Fruit fly (Drosophila melanogaster) whole organism, embryonic: ENCODE results near the gene hyd.
A peak's percentile ranks its signal among the peaks of the same experiment; 100 is the strongest.

Experiments
- Aef1 ChIP-seq: fragments of 200-800 bp; sonication (Bioruptor generic); IDR thresholded peaks from 3 replicates; pipeline ENCODE4 v1.3.6; 2022; ENCODE audit warnings: missing biosample characterization, missing genetic modification characterization
- Atf-2 ChIP-seq: fragments of 200-800 bp; sonication (Bioruptor generic); optimal IDR thresholded peaks from 2 replicates; lab custom pipeline; 2016; ENCODE audit warnings: missing biosample characterization, missing genetic modification characterization
- CG10267 ChIP-seq: fragments of 200-800 bp; sonication (Bioruptor generic); optimal IDR thresholded peaks from 2 replicates; lab custom pipeline; 2018; ENCODE audit warnings: missing biosample characterization, mild to moderate bottlenecking, missing genetic modification characterization, moderate library complexity
- CG11093 ChIP-seq: fragments of 200-800 bp; sonication (Bioruptor generic); IDR thresholded peaks from 3 replicates; pipeline ENCODE4 v1.3.6; 2022; ENCODE audit warnings: missing biosample characterization, missing genetic modification characterization
- CG11560 ChIP-seq: fragments of 200-800 bp; sonication (Bioruptor generic); IDR thresholded peaks from 3 replicates; pipeline ENCODE4 v1.3.6; 2022; ENCODE audit warnings: missing biosample characterization, missing genetic modification characterization
- CG12659 ChIP-seq: fragments of 200-800 bp; sonication (Bioruptor generic); optimal IDR thresholded peaks from 3 replicates; lab custom pipeline; 2017; ENCODE audit warnings: mild to moderate bottlenecking, missing biosample characterization, missing genetic modification reagents, missing genetic modification characterization
- CG17612 ChIP-seq: fragments of 200-800 bp; sonication (Bioruptor generic); IDR thresholded peaks from 2 replicates; pipeline ENCODE4 v1.3.6; 2022; ENCODE audit warnings: missing biosample characterization, missing genetic modification characterization
- CG2129 ChIP-seq: fragments of 200-800 bp; sonication (Bioruptor generic); IDR thresholded peaks from 2 replicates; pipeline ENCODE4 v1.3.6; 2022; ENCODE audit warnings: missing biosample characterization, missing genetic modification characterization; ENCODE audit not compliant: partially characterized antibody
- CG2678 ChIP-seq: fragments of 200-800 bp; sonication (Bioruptor generic); optimal IDR thresholded peaks from 3 replicates; lab custom pipeline; 2019; ENCODE audit warnings: missing biosample characterization, mild to moderate bottlenecking, missing genetic modification characterization, moderate library complexity
- CG3065 ChIP-seq: fragments of 200-800 bp; sonication (Bioruptor generic); optimal IDR thresholded peaks from 2 replicates; lab custom pipeline; 2016; ENCODE audit warnings: missing biosample characterization, missing genetic modification characterization
- CG31224 ChIP-seq: fragments of 200-800 bp; sonication (Bioruptor generic); IDR thresholded peaks from 2 replicates; pipeline ENCODE4 v1.3.6; 2022; ENCODE audit warnings: missing biosample characterization, missing genetic modification characterization
- CG34224 ChIP-seq: fragments of 200-800 bp; sonication (Bioruptor generic); IDR thresholded peaks from 3 replicates; pipeline ENCODE4 v1.3.6; 2022; ENCODE audit warnings: missing biosample characterization, missing genetic modification characterization; ENCODE audit not compliant: partially characterized antibody
- CG34422 ChIP-seq: fragments of 200-800 bp; sonication (Bioruptor generic); IDR thresholded peaks from 3 replicates; pipeline ENCODE4 v1.3.6; 2022; ENCODE audit warnings: missing biosample characterization, missing genetic modification characterization
- CG4617 ChIP-seq: fragments of 200-800 bp; sonication (Bioruptor generic); optimal IDR thresholded peaks from 3 replicates; lab custom pipeline; 2016; ENCODE audit warnings: missing biosample characterization, missing genetic modification characterization, borderline replicate concordance
- CG4854 ChIP-seq: fragments of 200-800 bp; sonication (Bioruptor generic); optimal IDR thresholded peaks from 2 replicates; lab custom pipeline; 2016; ENCODE audit warnings: missing biosample characterization, missing genetic modification characterization, inconsistent platforms
- CG7357 ChIP-seq: fragments of 200-800 bp; sonication (Bioruptor generic); IDR thresholded peaks from 3 replicates; pipeline ENCODE4 v1.3.6; 2022; ENCODE audit warnings: missing biosample characterization, missing genetic modification characterization
- CG7372 ChIP-seq: fragments of 200-800 bp; sonication (Bioruptor generic); IDR thresholded peaks from 2 replicates; pipeline ENCODE4 v1.3.6; 2022; ENCODE audit warnings: missing biosample characterization, missing genetic modification characterization
- CG7556 ChIP-seq: fragments of 200-800 bp; sonication (Bioruptor generic); optimal IDR thresholded peaks from 2 replicates; lab custom pipeline; 2017; ENCODE audit warnings: missing biosample characterization, mild to moderate bottlenecking, missing genetic modification characterization
- CG7963 ChIP-seq: fragments of 200-800 bp; sonication (Bioruptor generic); IDR thresholded peaks from 3 replicates; pipeline ENCODE4 v1.3.6; 2022; ENCODE audit warnings: missing biosample characterization, missing genetic modification characterization; ENCODE audit not compliant: partially characterized antibody
- CG7987 ChIP-seq: fragments of 200-800 bp; sonication (Bioruptor generic); optimal IDR thresholded peaks from 2 replicates; lab custom pipeline; 2018; ENCODE audit warnings: missing biosample characterization, mild to moderate bottlenecking, missing genetic modification characterization, moderate library complexity
- CG8924 ChIP-seq: fragments of 200-800 bp; optimal IDR thresholded peaks from 3 replicates; lab custom pipeline; 2019; ENCODE audit warnings: missing biosample characterization, mild to moderate bottlenecking, missing genetic modification characterization, moderate library complexity
- Camta ChIP-seq: fragments of 200-800 bp; sonication (Bioruptor generic); optimal IDR thresholded peaks from 2 replicates; lab custom pipeline; 2016; ENCODE audit warnings: missing biosample characterization, missing genetic modification characterization
- Dref ChIP-seq: fragments of 200-800 bp; sonication (Bioruptor generic); IDR thresholded peaks from 2 replicates; pipeline ENCODE4 v1.3.6; 2022; ENCODE audit warnings: missing biosample characterization, missing genetic modification characterization
- Fer1 ChIP-seq: fragments of 200-800 bp; sonication (Bioruptor generic); optimal IDR thresholded peaks from 2 replicates; lab custom pipeline; 2017; ENCODE audit warnings: missing biosample characterization, mild to moderate bottlenecking, missing genetic modification characterization
- Kr ChIP-seq: fragments of 200-800 bp; sonication (Bioruptor generic); optimal IDR thresholded peaks from 2 replicates; lab custom pipeline; 2017; ENCODE audit warnings: missing biosample characterization, mild to moderate bottlenecking, missing genetic modification characterization
- MBD-R2 ChIP-seq: fragments of 200-800 bp; sonication (Bioruptor generic); IDR thresholded peaks from 2 replicates; pipeline ENCODE4 v1.3.6; 2022; ENCODE audit warnings: missing biosample characterization, missing genetic modification characterization
- MESR4 ChIP-seq: fragments of 200-800 bp; sonication (Bioruptor generic); optimal IDR thresholded peaks from 2 replicates; lab custom pipeline; 2018; ENCODE audit warnings: missing biosample characterization, mild to moderate bottlenecking, missing genetic modification characterization, moderate library complexity
- Myb ChIP-seq: fragments of 200-800 bp; sonication (Bioruptor generic); optimal IDR thresholded peaks from 2 replicates; lab custom pipeline; 2016; ENCODE audit warnings: missing biosample characterization, missing genetic modification characterization
- Nf-YC ChIP-seq: fragments of 200-800 bp; optimal IDR thresholded peaks from 3 replicates; lab custom pipeline; 2019; ENCODE audit warnings: missing biosample characterization, mild to moderate bottlenecking, missing genetic modification characterization, moderate library complexity
- Pdp1 ChIP-seq, 2 experiments: fragments of 200-800 bp; sonication (Bioruptor generic); optimal IDR thresholded peaks; 3 replicates each; lab custom pipeline; 2016; ENCODE audit warnings: missing biosample characterization in 2 of 2, missing genetic modification characterization in 2 of 2, mild to moderate bottlenecking in 1 of 2, moderate library complexity in 1 of 2
- Ptx1 ChIP-seq: fragments of 200-800 bp; sonication (Bioruptor generic); IDR thresholded peaks from 2 replicates; pipeline ENCODE4 v1.3.6; 2022; ENCODE audit warnings: missing biosample characterization, missing genetic modification characterization
- Scr ChIP-seq: fragments of 200-800 bp; sonication (Bioruptor generic); IDR thresholded peaks from 2 replicates; pipeline ENCODE4 v1.3.6; 2022; ENCODE audit warnings: missing biosample characterization, missing genetic modification characterization; ENCODE audit not compliant: partially characterized antibody
- chinmo ChIP-seq: fragments of 200-800 bp; sonication (Bioruptor generic); IDR thresholded peaks from 4 replicates; pipeline ENCODE4 v1.3.6; 2022; ENCODE audit warnings: missing biosample characterization, missing genetic modification characterization; ENCODE audit not compliant: partially characterized antibody
- fd96Cb ChIP-seq: fragments of 200-800 bp; sonication (Bioruptor generic); optimal IDR thresholded peaks from 2 replicates; lab custom pipeline; 2018; ENCODE audit warnings: missing biosample characterization, mild to moderate bottlenecking, missing genetic modification characterization, moderate library complexity
- gfzf ChIP-seq: fragments of 200-800 bp; sonication (Bioruptor generic); optimal IDR thresholded peaks from 2 replicates; lab custom pipeline; 2016; ENCODE audit warnings: missing biosample characterization, mild to moderate bottlenecking, missing genetic modification characterization, moderate library complexity
- grau ChIP-seq: fragments of 200-800 bp; optimal IDR thresholded peaks from 3 replicates; lab custom pipeline; 2019; ENCODE audit warnings: missing biosample characterization, mild to moderate bottlenecking, missing genetic modification characterization, moderate library complexity
- hb ChIP-seq: fragments of 200-800 bp; sonication (Bioruptor generic); IDR thresholded peaks from 3 replicates; pipeline ENCODE4 v1.3.6; 2022; ENCODE audit warnings: missing biosample characterization, missing genetic modification characterization; ENCODE audit not compliant: partially characterized antibody
- hbn ChIP-seq: fragments of 200-800 bp; sonication (Bioruptor generic); IDR thresholded peaks from 2 replicates; pipeline ENCODE4 v1.3.6; 2022; ENCODE audit warnings: missing biosample characterization, missing genetic modification characterization; ENCODE audit not compliant: partially characterized antibody
- lola ChIP-seq, 3 experiments: fragments of >200 bp in 2 of 3; fragments of 200-800 bp in 1 of 3; sonication (Bioruptor generic) in 1 of 3; optimal IDR thresholded peaks; 2 replicates each; lab custom pipeline; 2017 to 2019; ENCODE audit warnings: missing biosample characterization in 3 of 3, missing genetic modification characterization in 3 of 3, mild to moderate bottlenecking in 1 of 3, moderate library complexity in 1 of 3
- otp ChIP-seq: fragments of 200-800 bp; sonication (Bioruptor generic); IDR thresholded peaks from 3 replicates; pipeline ENCODE4, ENCODE4 v1.3.6; 2022; ENCODE audit warnings: missing biosample characterization, missing genetic modification characterization
- row ChIP-seq: fragments of 200-800 bp; sonication (Bioruptor generic); IDR thresholded peaks from 3 replicates; pipeline ENCODE4 v1.3.6; 2022; ENCODE audit warnings: missing biosample characterization, missing genetic modification characterization
- slbo ChIP-seq: fragments of 200-800 bp; sonication (Bioruptor generic); IDR thresholded peaks from 2 replicates; pipeline ENCODE4 v1.3.6; 2022; ENCODE audit warnings: missing biosample characterization, missing genetic modification characterization
- ssp ChIP-seq: fragments of 200-800 bp; sonication (Bioruptor generic); IDR thresholded peaks from 2 replicates; pipeline ENCODE4 v1.3.6; 2022; ENCODE audit warnings: missing biosample characterization, missing genetic modification characterization
- stwl ChIP-seq: fragments of 200-800 bp; sonication (Bioruptor generic); optimal IDR thresholded peaks from 3 replicates; lab custom pipeline; 2018; ENCODE audit warnings: missing biosample characterization, mild to moderate bottlenecking, missing genetic modification characterization, moderate library complexity
- tll ChIP-seq, 2 experiments: fragments of 200-800 bp in 1 of 2; fragments of >200 bp in 1 of 2; sonication (Bioruptor generic) in 1 of 2; optimal IDR thresholded peaks; 2 replicates each; lab custom pipeline; 2017 to 2019; ENCODE audit warnings: missing biosample characterization in 2 of 2, missing genetic modification characterization in 2 of 2, mild to moderate bottlenecking in 1 of 2, moderate library complexity in 1 of 2
- unc-4 ChIP-seq: fragments of 200-800 bp; sonication (Bioruptor generic); IDR thresholded peaks from 2 replicates; pipeline ENCODE4 v1.3.6; 2022; ENCODE audit warnings: missing biosample characterization, missing genetic modification characterization; ENCODE audit not compliant: partially characterized antibody
- wor ChIP-seq: fragments of 200-800 bp; sonication (Bioruptor generic); IDR thresholded peaks from 2 replicates; pipeline ENCODE4 v1.3.6; 2022; ENCODE audit warnings: missing biosample characterization, missing genetic modification characterization

hyd gene

DNA sequence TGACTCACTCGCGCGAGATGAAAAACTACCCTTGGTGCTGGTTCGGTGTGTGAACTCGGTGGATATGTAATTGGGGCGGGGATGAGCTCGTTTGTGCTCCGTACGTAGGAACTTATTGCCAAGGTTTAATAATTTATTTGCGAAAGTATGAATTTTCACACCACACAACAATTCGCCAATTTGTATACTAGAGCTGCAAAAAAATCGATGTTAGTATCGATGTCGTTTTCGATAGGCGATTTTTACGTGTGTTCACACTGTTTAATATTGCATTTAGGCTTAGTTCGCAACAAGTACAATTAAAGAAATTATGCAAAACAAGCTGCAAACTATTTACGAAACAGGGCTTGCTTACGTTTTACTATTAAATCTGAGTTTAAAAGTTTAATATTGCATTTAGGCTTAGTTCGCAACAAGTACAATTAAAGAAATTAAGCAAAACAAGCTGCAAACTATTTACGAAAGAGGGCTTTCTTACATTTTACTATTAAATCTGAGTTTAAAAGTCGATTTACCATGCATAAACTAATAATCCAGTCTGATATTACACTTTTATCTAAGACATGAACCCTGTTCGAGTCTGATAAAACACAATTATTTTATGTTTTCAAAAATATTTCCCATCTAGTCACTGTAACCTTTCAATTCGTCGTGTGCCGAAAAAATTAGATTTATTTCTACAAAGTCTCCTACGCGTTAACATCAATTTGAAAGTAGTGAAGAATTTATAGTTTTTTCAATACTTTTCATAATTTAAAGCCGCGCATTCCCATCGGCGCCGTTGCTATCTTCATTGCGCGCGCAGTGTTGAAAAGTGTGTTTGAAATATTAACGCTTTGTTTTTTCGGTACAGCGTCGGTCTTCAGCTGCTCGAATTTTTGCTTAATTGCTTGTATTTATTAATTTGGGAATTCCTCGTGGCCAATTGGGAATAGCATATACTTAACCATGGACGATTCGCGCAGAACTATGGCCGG lies 37.8 kb upstream of the hyd start, which contains the start of the genes Snap24 and CG8478 (continued):
- TF ChIP-seq MESR4 (GFP tag; lab: Kevin White, UChicago) (peak; percentile 86), Aef1 (GFP tag; lab: Robert Waterston, UW) (no peak), Atf-2 (no peak), chinmo (GFP tag; lab: Robert Waterston, UW) (peak; percentile 74; the same call in 2 of the 4 replicates), hbn (GFP tag; lab: Robert Waterston, UW) (peak; percentile 65), Dref (peak; percentile 87), Kr (GFP tag; lab: Kevin White, UChicago) (no peak), CG2129 (GFP tag; lab: Robert Waterston, UW) (peak; percentile 57), CG4617 (GFP tag; lab: Kevin White, UChicago) (peak; percentile 40), grau (tag; lab: Kevin White, UChicago) (peak; percentile 0), CG10267 (tag; lab: Kevin White, UChicago) (peak; percentile 93), slbo (GFP tag; lab: Robert Waterston, UW) (peak; percentile 12; the same call in 1 of the 2 replicates), tll (GFP tag; optimal IDR thresholded peaks at IDR 0.05; lab: Kevin White, UChicago) (no peak), Myb (GFP tag; lab: Kevin White, UChicago) (peak; percentile 75), Camta (peak; percentile 33), lola (GFP tag; optimal IDR thresholded peaks at IDR 0.05; lab: Kevin White, UChicago) (no peak), CG34422 (GFP tag; lab: Robert Waterston, UW) (peak; percentile 46; the same call in 1 of the 3 replicates), CG4854 (GFP tag; lab: Kevin White, UChicago) (no peak), gfzf (GFP tag; lab: Kevin White, UChicago) (peak; percentile 55), CG7963 (peak; percentile 57; the same call in 2 of the 3 replicates), Fer1 (peak; percentile 5), CG11093 (no peak), CG7987 (no peak), CG8924 (peak; percentile 14), CG7372 (GFP tag; lab: Robert Waterston, UW) (no peak), CG17612 (GFP tag; lab: Robert Waterston, UW) (no peak), unc-4 (GFP tag; lab: Robert Waterston, UW) (peak; percentile 74), Ptx1 (GFP tag; lab: Robert Waterston, UW) (no peak), CG7357 (GFP tag; lab: Robert Waterston, UW) (peak; percentile 96), CG12659 (GFP tag; lab: Kevin White, UChicago) (peak; percentile 26), ssp (peak; percentile 92), CG11560 (tag; lab: Robert Waterston, UW) (no peak), Scr (peak; percentile 79), stwl (tag; lab: Kevin White, UChicago) (peak; percentile 91), CG31224 (no peak), wor (GFP tag; lab: Robert Waterston, UW) (no peak), otp (GFP tag; lab: Robert Waterston, UW) (no peak), CG7556 (GFP tag; lab: Kevin White, UChicago) (no peak), CG3065 (GFP tag; lab: Kevin White, UChicago) (no peak), Nf-YC (tag; lab: Kevin White, UChicago) (peak; percentile 20), row (GFP tag; lab: Robert Waterston, UW) (peak; percentile 70), hb (GFP tag; lab: Robert Waterston, UW) (peak; percentile 61), CG34224 (peak; percentile 79), CG2678 (tag; lab: Kevin White, UChicago) (no peak), fd96Cb (tag; lab: Kevin White, UChicago) (no peak), Pdp1 (GFP tag; optimal IDR thresholded peaks at IDR 0.05; lab: Kevin White, UChicago) (peak in 1 of 2 experiments; percentile 22), MBD-R2 (GFP tag; lab: Robert Waterston, UW) (peak; percentile 59)
